Fruit fly (Drosophila melanogaster) whole organism, wandering third instar larva: ENCODE measurements around the gene CG17364.

Experiments
- Abd-B ChIP-seq: fragments of >200 bp; optimal IDR thresholded peaks from 2 replicates; lab custom pipeline; 2017; ENCODE audit warnings: missing biosample characterization, missing genetic modification characterization
- CG32264 ChIP-seq: fragments of 200-800 bp; sonication (Bioruptor generic); optimal IDR thresholded peaks from 2 replicates; lab custom pipeline; 2016; ENCODE audit warnings: missing biosample characterization, missing genetic modification characterization
- CG9705 ChIP-seq: fragments of 200-800 bp; sonication (Bioruptor generic); optimal IDR thresholded peaks from 2 replicates; lab custom pipeline; 2018; ENCODE audit warnings: missing biosample characterization, mild to moderate bottlenecking, missing genetic modification characterization
- CrebA ChIP-seq: fragments of 200-800 bp; sonication (Bioruptor generic); optimal IDR thresholded peaks from 2 replicates; lab custom pipeline; 2016; ENCODE audit warnings: missing biosample characterization, mild to moderate bottlenecking, missing genetic modification characterization, borderline replicate concordance
- Dfd ChIP-seq: fragments of >200 bp; optimal IDR thresholded peaks from 2 replicates; lab custom pipeline; 2017; ENCODE audit warnings: missing biosample characterization, missing genetic modification characterization
- Dif ChIP-seq: fragments of 200-275, 200-300 bp; sonication (Bioruptor generic); optimal IDR thresholded peaks from 2 replicates; lab custom pipeline; 2018; ENCODE audit warnings: missing biosample characterization, missing genetic modification characterization; ENCODE audit not compliant: partially characterized antibody
- GATAd ChIP-seq: sonication (Bioruptor generic); optimal IDR thresholded peaks from 2 replicates; lab custom pipeline; 2016; ENCODE audit warnings: missing biosample characterization, missing genetic modification characterization
- HLH106 ChIP-seq: fragments of 200-800 bp; optimal IDR thresholded peaks from 3 replicates; lab custom pipeline; 2019; ENCODE audit warnings: missing biosample characterization, mild to moderate bottlenecking, missing genetic modification characterization, moderate library complexity
- Hnf4 ChIP-seq: fragments of 200-800 bp; sonication (Bioruptor generic); optimal IDR thresholded peaks from 2 replicates; lab custom pipeline; 2016; ENCODE audit warnings: missing biosample characterization, mild to moderate bottlenecking, missing genetic modification characterization
- Hr78 ChIP-seq: fragments of >200 bp; optimal IDR thresholded peaks from 2 replicates; lab custom pipeline; 2017; ENCODE audit warnings: missing biosample characterization, missing genetic modification characterization
- Hr83 ChIP-seq: fragments of 200-300 bp; sonication (Bioruptor generic); optimal IDR thresholded peaks from 2 replicates; lab custom pipeline; 2016; ENCODE audit warnings: missing biosample characterization, mild to moderate bottlenecking, missing genetic modification characterization, moderate library complexity; ENCODE audit not compliant: poor library complexity, severe bottlenecking
- Jra ChIP-seq: sonication (Bioruptor generic); optimal IDR thresholded peaks from 2 replicates; lab custom pipeline; 2016; ENCODE audit warnings: missing biosample characterization, missing genetic modification characterization
- Mio ChIP-seq: sonication (Bioruptor generic); optimal IDR thresholded peaks from 2 replicates; lab custom pipeline; 2016; ENCODE audit warnings: missing biosample characterization, missing genetic modification characterization
- Myc ChIP-seq: fragments of >200 bp; optimal IDR thresholded peaks from 2 replicates; lab custom pipeline; 2017
- N ChIP-seq: fragments of >200 bp; optimal IDR thresholded peaks from 2 replicates; lab custom pipeline; 2018; ENCODE audit warnings: missing biosample characterization, missing external identifiers, missing genetic modification characterization
- OdsH ChIP-seq: fragments of 200-800 bp; sonication (Bioruptor generic); optimal IDR thresholded peaks from 2 replicates; lab custom pipeline; 2016; ENCODE audit warnings: missing biosample characterization, mild to moderate bottlenecking, missing genetic modification characterization
- Rel ChIP-seq, 2 experiments: fragments of 200-800 bp; sonication (Bioruptor generic) in 1 of 2; optimal IDR thresholded peaks; 2 replicates in 1 of 2; 3 replicates in 1 of 2; lab custom pipeline; 2016 to 2019; ENCODE audit warnings: mild to moderate bottlenecking in 2 of 2, missing biosample characterization in 2 of 2, missing genetic modification characterization in 2 of 2, moderate library complexity in 1 of 2
- Sp1 ChIP-seq: fragments of 200-800 bp; sonication (Bioruptor generic); optimal IDR thresholded peaks from 3 replicates; lab custom pipeline; 2019; ENCODE audit warnings: missing biosample characterization, mild to moderate bottlenecking, missing genetic modification characterization, moderate library complexity
- Vsx2 ChIP-seq: fragments of 200-300, 225-300 bp; sonication (Bioruptor generic); optimal IDR thresholded peaks from 2 replicates; lab custom pipeline; 2018; ENCODE audit warnings: missing biosample characterization, missing genetic modification characterization; ENCODE audit not compliant: partially characterized antibody
- br ChIP-seq: fragments of 200-800 bp; sonication (Bioruptor generic); optimal IDR thresholded peaks from 2 replicates; lab custom pipeline; 2016; ENCODE audit warnings: missing biosample characterization, missing genetic modification characterization
- brk ChIP-seq: fragments of 200-800 bp; sonication (Bioruptor generic); optimal IDR thresholded peaks from 2 replicates; lab custom pipeline; 2016; ENCODE audit warnings: missing biosample characterization, mild to moderate bottlenecking, missing genetic modification characterization
- dl ChIP-seq, 2 experiments: fragments of 175-275, 200-275 bp in 1 of 2; fragments of 200-275 bp in 1 of 2; sonication (Bioruptor generic); optimal IDR thresholded peaks; lab custom pipeline; 2018; ENCODE audit warnings: mild to moderate bottlenecking in 2 of 2, missing biosample characterization in 2 of 2, missing genetic modification characterization in 2 of 2, moderate library complexity in 2 of 2; ENCODE audit not compliant: partially characterized antibody in 2 of 2, insufficient read depth in 1 of 2
- dmrt93B ChIP-seq: fragments of 200-800 bp; sonication (Bioruptor generic); optimal IDR thresholded peaks from 2 replicates; lab custom pipeline; 2018; ENCODE audit warnings: missing biosample characterization, mild to moderate bottlenecking, missing genetic modification characterization
- dsf ChIP-seq: sonication (Bioruptor generic); optimal IDR thresholded peaks from 2 replicates; lab custom pipeline; 2016; ENCODE audit warnings: missing biosample characterization, missing genetic modification characterization, borderline replicate concordance
- ey ChIP-seq: fragments of 200-800 bp; sonication (Bioruptor generic); optimal IDR thresholded peaks from 2 replicates; lab custom pipeline; 2016; ENCODE audit warnings: missing biosample characterization, missing genetic modification characterization
- foxo ChIP-seq, 2 experiments: fragments of 200-800 bp; sonication (Bioruptor generic); optimal IDR thresholded peaks; 2 replicates in 1 of 2; 3 replicates in 1 of 2; lab custom pipeline; 2016 to 2017; ENCODE audit warnings: missing biosample characterization in 2 of 2, missing genetic modification characterization in 2 of 2
- fru ChIP-seq: fragments of 200-800 bp; sonication (Bioruptor generic); optimal IDR thresholded peaks from 3 replicates; lab custom pipeline; 2016; ENCODE audit warnings: missing biosample characterization, mild to moderate bottlenecking, missing genetic modification characterization
- h ChIP-seq: fragments of 200-800 bp; sonication (Bioruptor generic); optimal IDR thresholded peaks from 3 replicates; lab custom pipeline; 2016; ENCODE audit warnings: missing biosample characterization, mild to moderate bottlenecking, missing genetic modification characterization
- jim ChIP-seq: fragments of 175-275, 200-325 bp; sonication (Bioruptor generic); optimal IDR thresholded peaks from 2 replicates; lab custom pipeline; 2016; ENCODE audit warnings: missing biosample characterization, mild to moderate bottlenecking, missing genetic modification characterization
- lola ChIP-seq: fragments of >200 bp; optimal IDR thresholded peaks from 2 replicates; lab custom pipeline; 2017; ENCODE audit warnings: missing biosample characterization, missing genetic modification characterization
- pan ChIP-seq: fragments of >200 bp; optimal IDR thresholded peaks from 2 replicates; lab custom pipeline; 2017
- psq ChIP-seq: fragments of 200-800 bp; sonication (Bioruptor generic); optimal IDR thresholded peaks from 3 replicates; lab custom pipeline; 2017; ENCODE audit warnings: missing biosample characterization, mild to moderate bottlenecking, missing genetic modification characterization, moderate library complexity
- rgr ChIP-seq: fragments of 200-800 bp; sonication (Bioruptor generic); optimal IDR thresholded peaks from 3 replicates; lab custom pipeline; 2016; ENCODE audit warnings: missing biosample characterization, mild to moderate bottlenecking, missing genetic modification characterization
- sage ChIP-seq: fragments of 200-800 bp; sonication (Bioruptor generic); optimal IDR thresholded peaks from 2 replicates; lab custom pipeline; 2016; ENCODE audit warnings: missing biosample characterization, mild to moderate bottlenecking, missing genetic modification characterization
- sv ChIP-seq: fragments of 200-800 bp; sonication (Bioruptor generic); optimal IDR thresholded peaks from 3 replicates; lab custom pipeline; 2016; ENCODE audit warnings: missing biosample characterization, missing genetic modification characterization
- tai ChIP-seq: sonication (Bioruptor generic); optimal IDR thresholded peaks from 2 replicates; lab custom pipeline; 2016; ENCODE audit warnings: missing biosample characterization, missing genetic modification characterization
- usp ChIP-seq: fragments of >200 bp; optimal IDR thresholded peaks from 2 replicates; lab custom pipeline; 2017; ENCODE audit warnings: missing biosample characterization, missing genetic modification characterization
- woc ChIP-seq: sonication (Bioruptor generic); optimal IDR thresholded peaks from 2 replicates; lab custom pipeline; 2016; ENCODE audit warnings: missing biosample characterization, mild to moderate bottlenecking, missing genetic modification characterization

The CG17364 gene

DNA sequence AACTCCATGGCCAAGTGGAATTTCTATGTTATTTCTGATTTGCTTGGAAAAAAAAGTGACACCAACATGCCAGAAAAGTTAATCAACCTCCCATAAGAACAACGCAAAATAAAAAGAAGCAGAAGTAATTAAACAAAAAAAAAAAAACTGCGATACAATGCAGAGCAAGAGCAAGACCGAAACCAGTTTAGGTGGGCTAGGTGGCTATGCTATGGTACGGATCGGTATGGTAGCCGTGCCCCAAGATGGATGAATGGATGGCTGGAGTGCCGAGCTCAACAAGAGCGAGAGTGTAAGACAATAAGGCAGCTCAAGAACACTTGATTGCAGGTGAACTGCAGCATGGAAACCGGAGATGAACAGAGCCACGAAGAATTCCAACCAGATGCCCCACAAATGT is 56.4 kb downstream of the CG17364 start:
- TF ChIP-seq woc (GFP tag; lab: Kevin White, UChicago) (no peak), CG9705 (no peak), HLH106 (tag; lab: Kevin White, UChicago) (no peak), tai (no peak), Mio (GFP tag; lab: Kevin White, UChicago) (no peak)

DNA sequence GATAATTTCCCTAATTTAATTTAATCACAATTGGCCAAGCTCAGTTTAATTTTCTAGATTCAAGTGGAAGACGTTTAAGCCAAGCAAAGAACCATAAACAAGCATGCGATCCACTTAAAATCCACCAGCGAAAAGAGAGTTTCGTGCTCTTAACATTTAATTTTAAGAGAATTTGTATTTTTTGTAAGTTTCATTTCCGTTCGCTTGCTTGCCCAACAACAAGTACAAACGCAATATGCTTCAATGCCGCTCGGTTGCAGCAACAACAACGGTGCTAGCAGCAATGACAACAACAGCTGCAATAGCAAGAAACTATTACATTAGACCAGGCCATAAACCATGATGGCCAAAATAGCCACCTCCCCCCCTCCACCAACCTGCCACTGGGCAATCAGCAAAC is 58.3 kb downstream of the CG17364 start:
- no peak for TF ChIP-seq Hr83 (GFP tag; lab: Kevin White, UChicago)
- no peak for TF ChIP-seq lola (GFP tag; lab: Kevin White, UChicago)
- TF ChIP-seq fru (GFP tag; lab: Kevin White, UChicago) = no peak
- no peak for TF ChIP-seq Abd-B
- TF ChIP-seq foxo (GFP tag; optimal IDR thresholded peaks at IDR 0.05; lab: Kevin White, UChicago) = no peak
- TF ChIP-seq sage (GFP tag; lab: Kevin White, UChicago) = no peak
- no peak for TF ChIP-seq Vsx2 (GFP tag; lab: Kevin White, UChicago)
- no peak for TF ChIP-seq tai
- no peak for TF ChIP-seq dmrt93B (GFP tag; lab: Kevin White, UChicago)
- no peak for TF ChIP-seq psq
- TF ChIP-seq GATAd = no peak
- TF ChIP-seq br = no peak

DNA sequence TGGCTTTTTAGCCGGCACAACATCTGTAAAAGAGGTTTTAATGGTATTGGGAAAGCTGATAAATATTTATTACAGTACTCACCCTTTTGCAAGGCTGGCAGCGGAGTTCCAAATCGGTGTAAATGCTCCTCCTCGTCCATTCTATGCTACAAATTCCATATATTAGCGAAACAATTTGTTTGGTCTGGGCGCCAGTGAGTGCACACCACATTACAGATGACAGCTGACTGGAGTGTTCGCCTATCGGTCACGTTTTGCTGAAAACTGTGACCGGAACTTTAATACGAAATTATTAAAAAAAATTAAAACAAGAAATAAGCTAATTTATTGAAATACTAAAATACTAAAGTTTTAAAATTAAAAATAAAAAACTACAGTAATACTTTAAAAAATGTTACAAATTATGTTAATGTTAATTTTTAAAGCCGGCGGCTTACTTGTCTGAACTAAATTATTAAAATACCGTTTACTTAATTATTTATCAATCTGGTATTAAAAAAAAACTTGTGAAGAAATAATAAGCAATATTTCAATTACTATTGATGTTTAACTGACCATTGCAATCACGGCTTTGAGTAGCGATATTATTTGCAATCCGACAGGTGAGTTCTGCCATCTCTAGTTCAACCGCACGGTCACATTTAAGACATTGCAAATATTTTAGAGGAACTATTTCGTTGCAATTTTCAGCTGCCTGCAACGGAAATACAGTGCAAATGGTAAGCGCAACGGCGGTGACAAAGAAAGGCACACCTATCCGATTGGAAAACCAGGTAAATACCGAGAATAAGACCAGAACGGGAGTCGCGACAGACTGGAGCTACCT is 64.2 kb downstream of the CG17364 start, which contains the start of the genes CG8833 and DCTN1-p150:
Gene CG8833 (minus strand): TSS at position 232 of the 826 bp plus-strand sequence.
Gene DCTN1-p150 (plus strand): TSS at position 619 of the 826 bp plus-strand sequence.
- TF ChIP-seq Sp1 (GFP tag; lab: Kevin White, UChicago) = no peak
- no peak for TF ChIP-seq h (GFP tag; lab: Kevin White, UChicago)
- no peak for TF ChIP-seq dmrt93B (GFP tag; lab: Kevin White, UChicago)
- no peak for TF ChIP-seq Rel (GFP tag; optimal IDR thresholded peaks at IDR 0.05; lab: Kevin White, UChicago)
- no peak for TF ChIP-seq Rel (tag; optimal IDR thresholded peaks at IDR 0.05; lab: Kevin White, UChicago)
- TF ChIP-seq HLH106 (tag; lab: Kevin White, UChicago) = peak; percentile 35
- TF ChIP-seq CG9705 = peak; percentile 2
- no peak for TF ChIP-seq OdsH (GFP tag; lab: Kevin White, UChicago)
- TF ChIP-seq Abd-B = no peak
- TF ChIP-seq Jra (GFP tag; lab: Kevin White, UChicago) = no peak
- TF ChIP-seq Hr78 = no peak
- TF ChIP-seq tai = no peak
- peak; percentile 43 for TF ChIP-seq psq
- TF ChIP-seq jim (GFP tag; lab: Kevin White, UChicago) = no peak
- no peak for TF ChIP-seq foxo (GFP tag; optimal IDR thresholded peaks at IDR 0.05; lab: Kevin White, UChicago)
- TF ChIP-seq Dfd (GFP tag; lab: Kevin White, UChicago) = no peak
- TF ChIP-seq lola (GFP tag; lab: Kevin White, UChicago) = no peak
- TF ChIP-seq GATAd = no peak
- no peak for TF ChIP-seq Mio (GFP tag; lab: Kevin White, UChicago)
- no peak for TF ChIP-seq Hnf4 (GFP tag; lab: Kevin White, UChicago)
- TF ChIP-seq N (GFP tag; lab: Kevin White, UChicago) = no peak
- TF ChIP-seq CrebA (GFP tag; lab: Kevin White, UChicago) = no peak
- no peak for TF ChIP-seq dsf (GFP tag; lab: Kevin White, UChicago)
- TF ChIP-seq sage (GFP tag; lab: Kevin White, UChicago) = no peak
- no peak for TF ChIP-seq CG32264 (GFP tag; lab: Kevin White, UChicago)
- no peak for TF ChIP-seq pan
- no peak for TF ChIP-seq brk
- TF ChIP-seq br = no peak
- peak; percentile 8 for TF ChIP-seq Myc
- no peak for TF ChIP-seq sv
- TF ChIP-seq Hr83 (GFP tag; lab: Kevin White, UChicago) = peak; percentile 62
- no peak for TF ChIP-seq usp (GFP tag; lab: Kevin White, UChicago)
- TF ChIP-seq woc (GFP tag; lab: Kevin White, UChicago) = peak; percentile 51
- TF ChIP-seq ey (GFP tag; lab: Kevin White, UChicago) = peak; percentile 27
- TF ChIP-seq Dif (GFP tag; lab: Kevin White, UChicago) = no peak
- no peak for TF ChIP-seq dl (GFP tag; optimal IDR thresholded peaks at IDR 0.05; lab: Kevin White, UChicago; ENCODE audit: insufficient read depth in 1 of 2, partially characterized antibody in 2 of 2)
- no peak for TF ChIP-seq fru (GFP tag; lab: Kevin White, UChicago)
- no peak for TF ChIP-seq Vsx2 (GFP tag; lab: Kevin White, UChicago)
- TF ChIP-seq rgr = no peak
